Fruit fly (Drosophila melanogaster) whole organism, wandering third instar larva: ENCODE data around the gene CG5281.

Experiments used
- Abd-B ChIP-seq: fragments of >200 bp; optimal IDR thresholded peaks from 2 replicates; lab custom pipeline; 2017; ENCODE audit warnings: missing biosample characterization, missing genetic modification characterization
- HLH106 ChIP-seq: fragments of 200-800 bp; optimal IDR thresholded peaks from 3 replicates; lab custom pipeline; 2019; ENCODE audit warnings: missing biosample characterization, mild to moderate bottlenecking, missing genetic modification characterization, moderate library complexity
- Hnf4 ChIP-seq: fragments of 200-800 bp; sonication (Bioruptor generic); optimal IDR thresholded peaks from 2 replicates; lab custom pipeline; 2016; ENCODE audit warnings: missing biosample characterization, mild to moderate bottlenecking, missing genetic modification characterization
- Hr78 ChIP-seq: fragments of >200 bp; optimal IDR thresholded peaks from 2 replicates; lab custom pipeline; 2017; ENCODE audit warnings: missing biosample characterization, missing genetic modification characterization
- Hr83 ChIP-seq: fragments of 200-300 bp; sonication (Bioruptor generic); optimal IDR thresholded peaks from 2 replicates; lab custom pipeline; 2016; ENCODE audit warnings: missing biosample characterization, mild to moderate bottlenecking, missing genetic modification characterization, moderate library complexity; ENCODE audit not compliant: poor library complexity, severe bottlenecking
- Mio ChIP-seq: sonication (Bioruptor generic); optimal IDR thresholded peaks from 2 replicates; lab custom pipeline; 2016; ENCODE audit warnings: missing biosample characterization, missing genetic modification characterization
- Myc ChIP-seq: fragments of >200 bp; optimal IDR thresholded peaks from 2 replicates; lab custom pipeline; 2017
- OdsH ChIP-seq: fragments of 200-800 bp; sonication (Bioruptor generic); optimal IDR thresholded peaks from 2 replicates; lab custom pipeline; 2016; ENCODE audit warnings: missing biosample characterization, mild to moderate bottlenecking, missing genetic modification characterization
- Vsx2 ChIP-seq: fragments of 200-300, 225-300 bp; sonication (Bioruptor generic); optimal IDR thresholded peaks from 2 replicates; lab custom pipeline; 2018; ENCODE audit warnings: missing biosample characterization, missing genetic modification characterization; ENCODE audit not compliant: partially characterized antibody
- ey ChIP-seq: fragments of 200-800 bp; sonication (Bioruptor generic); optimal IDR thresholded peaks from 2 replicates; lab custom pipeline; 2016; ENCODE audit warnings: missing biosample characterization, missing genetic modification characterization
- h ChIP-seq: fragments of 200-800 bp; sonication (Bioruptor generic); optimal IDR thresholded peaks from 3 replicates; lab custom pipeline; 2016; ENCODE audit warnings: missing biosample characterization, mild to moderate bottlenecking, missing genetic modification characterization
- pan ChIP-seq: fragments of >200 bp; optimal IDR thresholded peaks from 2 replicates; lab custom pipeline; 2017
- psq ChIP-seq: fragments of 200-800 bp; sonication (Bioruptor generic); optimal IDR thresholded peaks from 3 replicates; lab custom pipeline; 2017; ENCODE audit warnings: missing biosample characterization, mild to moderate bottlenecking, missing genetic modification characterization, moderate library complexity
- usp ChIP-seq: fragments of >200 bp; optimal IDR thresholded peaks from 2 replicates; lab custom pipeline; 2017; ENCODE audit warnings: missing biosample characterization, missing genetic modification characterization

- TF ChIP-seq ey (GFP tag; lab: Kevin White, UChicago) (peak; percentile 63), pan (lab: Kevin White, UChicago) (no peak), Myc (lab: Kevin White, UChicago) (no peak), psq (GFP tag; lab: Kevin White, UChicago) (peak; percentile 88), h (GFP tag; lab: Kevin White, UChicago) (peak; percentile 81), Abd-B (GFP tag; lab: Kevin White, UChicago) (no peak), usp (no peak), OdsH (GFP tag; lab: Kevin White, UChicago) (peak; percentile 86), Hr83 (GFP tag; lab: Kevin White, UChicago) (no peak), Hr78 (GFP tag; lab: Kevin White, UChicago) (no peak), HLH106 (tag; lab: Kevin White, UChicago) (peak; percentile 94), Hnf4 (GFP tag; lab: Kevin White, UChicago) (no peak), Vsx2 (no peak), Mio (GFP tag; lab: Kevin White, UChicago) (no peak)
These were observed 25.9 kb upstream of the CG5281 start, which contains the start of the genes mgr and Irbp for dm6 chr3R:11409667-11410137.
